Fruit fly (Drosophila melanogaster): ENCODE measurements around the gene CG17681.

Gene CG17681

dm6 chr2L:18121367-18122230 is 31.3 kb upstream of the CG17681 start (continued):
- TF ChIP-seq Sox102F (GFP tag; optimal IDR thresholded peaks at IDR 0.05), result peak; percentile 54
- TF ChIP-seq Atf3 (GFP tag; optimal IDR thresholded peaks at IDR 0.05), result no peak
- peak; percentile 63 for TF ChIP-seq nmo (GFP tag; optimal IDR thresholded peaks at IDR 0.05)
- TF ChIP-seq crc (GFP tag; optimal IDR thresholded peaks at IDR 0.05), result no peak
- no peak for TF ChIP-seq sug (tag; optimal IDR thresholded peaks at IDR 0.05)
- TF ChIP-seq CG6683 (GFP tag; optimal IDR thresholded peaks at IDR 0.05), result no peak
- peak; percentile 49 for TF ChIP-seq grau (tag; optimal IDR thresholded peaks at IDR 0.05)
- no peak for TF ChIP-seq D (optimal IDR thresholded peaks at IDR 0.05)
- TF ChIP-seq D (GFP tag; optimal IDR thresholded peaks at IDR 0.05), result peak; percentile 30
- no peak for TF ChIP-seq pan (optimal IDR thresholded peaks at IDR 0.05)
- peak in 1 of 2 experiments; percentile 68 for TF ChIP-seq pan (GFP tag; optimal IDR thresholded peaks at IDR 0.05 in 1 of 2, IDR thresholded peaks at IDR 0.05 in 1 of 2)
- no peak for TF ChIP-seq dm (GFP tag; optimal IDR thresholded peaks at IDR 0.05)
- TF ChIP-seq Nf-YB (GFP tag; optimal IDR thresholded peaks at IDR 0.05), result no peak
- no peak for TF ChIP-seq tll (GFP tag; optimal IDR thresholded peaks at IDR 0.05)
- TF ChIP-seq Hmr (GFP tag; optimal IDR thresholded peaks at IDR 0.05), result peak; percentile 43
- no peak for TF ChIP-seq so (GFP tag; IDR thresholded peaks at IDR 0.05)
- no peak for TF ChIP-seq yki (optimal IDR thresholded peaks at IDR 0.05)
- TF ChIP-seq exex (tag; optimal IDR thresholded peaks at IDR 0.05), result no peak
- TF ChIP-seq hkb (optimal IDR thresholded peaks at IDR 0.05), result no peak
- TF ChIP-seq hkb (GFP tag; IDR thresholded peaks at IDR 0.05), result peak; percentile 28; the same call in 1 of the 2 replicates
- peak; percentile 41 for TF ChIP-seq chn (GFP tag; optimal IDR thresholded peaks at IDR 0.05)
- TF ChIP-seq Xrp1 (GFP tag; IDR thresholded peaks at IDR 0.05), result peak; percentile 64
- TF ChIP-seq Xbp1 (GFP tag; optimal IDR thresholded peaks at IDR 0.05), result peak; percentile 53
- no peak for TF ChIP-seq jigr1 (GFP tag; IDR thresholded peaks at IDR 0.05)
- peak; percentile 10 for TF ChIP-seq CG9609 (GFP tag; optimal IDR thresholded peaks at IDR 0.05)
- TF ChIP-seq cato (GFP tag; optimal IDR thresholded peaks at IDR 0.05; ENCODE audit: borderline replicate concordance), result no peak
- peak; percentile 34 for TF ChIP-seq Hr3 (GFP tag; optimal IDR thresholded peaks at IDR 0.05)
- no peak for TF ChIP-seq CG13894 (tag; optimal IDR thresholded peaks at IDR 0.05)
- TF ChIP-seq Optix (GFP tag; IDR thresholded peaks at IDR 0.05), result no peak
- TF ChIP-seq Doc3 (GFP tag; IDR thresholded peaks at IDR 0.05; ENCODE audit: partially characterized antibody), result no peak
- TF ChIP-seq CG4328 (GFP tag; optimal IDR thresholded peaks at IDR 0.05), result no peak
- peak; percentile 29 for TF ChIP-seq nau (GFP tag; optimal IDR thresholded peaks at IDR 0.05)
- TF ChIP-seq chif (GFP tag; optimal IDR thresholded peaks at IDR 0.05), result peak; percentile 28 to 35
- TF ChIP-seq CG1024 (GFP tag; IDR thresholded peaks at IDR 0.05), result no peak
- no peak for TF ChIP-seq CG13624 (GFP tag; optimal IDR thresholded peaks at IDR 0.05)
- TF ChIP-seq Dfd (GFP tag; optimal IDR thresholded peaks at IDR 0.05), result no peak
- TF ChIP-seq ranshi (GFP tag; IDR thresholded peaks at IDR 0.05), result peak; percentile 27; the same call in 1 of the 2 replicates
- TF ChIP-seq ems (GFP tag; optimal IDR thresholded peaks at IDR 0.05), result peak; percentile 42
- TF ChIP-seq CG17186 (GFP tag; optimal IDR thresholded peaks at IDR 0.05), result no peak
- TF ChIP-seq vvl (GFP tag; IDR thresholded peaks at IDR 0.05), result peak; percentile 61; the same call in 1 of the 2 replicates
- no peak for TF ChIP-seq dmrt11E (tag; optimal IDR thresholded peaks at IDR 0.05)
- no peak for TF ChIP-seq unc-4 (GFP tag; IDR thresholded peaks at IDR 0.05; ENCODE audit: partially characterized antibody)
- TF ChIP-seq CG8924 (tag; optimal IDR thresholded peaks at IDR 0.05), result no peak
- peak; percentile 61 for TF ChIP-seq CG16863 (GFP tag; optimal IDR thresholded peaks at IDR 0.05)
- no peak for TF ChIP-seq ken (GFP tag; IDR thresholded peaks at IDR 0.05)
- no peak for TF ChIP-seq MESR4 (GFP tag; optimal IDR thresholded peaks at IDR 0.05)
- TF ChIP-seq CG12391 (tag; optimal IDR thresholded peaks at IDR 0.05), result no peak
- peak; percentile 42; the same call in 1 of the 2 replicates for TF ChIP-seq seq (GFP tag; IDR thresholded peaks at IDR 0.05)
- no peak for TF ChIP-seq repo (GFP tag; optimal IDR thresholded peaks at IDR 0.05)
- TF ChIP-seq Rfx (GFP tag; IDR thresholded peaks at IDR 0.05), result peak; percentile 44; the same call in 1 of the 2 replicates

Measured in whole organism, embryonic.